Worm (Caenorhabditis elegans) whole organism, L3 larva: ENCODE measurements around the gene clec-266.

ENCODE experiments used
- aly-2 ChIP-seq: fragments of 150-350 bp; optimal IDR thresholded peaks from 2 replicates; lab custom pipeline; 2014; ENCODE audit warnings: missing biosample characterization, missing genetic modification characterization
- ceh-82 ChIP-seq: fragments of 150-350 bp; optimal IDR thresholded peaks from 2 replicates; lab custom pipeline; 2014; ENCODE audit warnings: missing biosample characterization, missing genetic modification characterization
- elt-2 ChIP-seq: sonication (generic microtip); optimal IDR thresholded peaks from 2 replicates; lab custom pipeline; 2016; ENCODE audit warnings: missing genetic modification reagents, mild to moderate bottlenecking, missing genetic modification characterization, missing compliant biosample characterization

DNA sequence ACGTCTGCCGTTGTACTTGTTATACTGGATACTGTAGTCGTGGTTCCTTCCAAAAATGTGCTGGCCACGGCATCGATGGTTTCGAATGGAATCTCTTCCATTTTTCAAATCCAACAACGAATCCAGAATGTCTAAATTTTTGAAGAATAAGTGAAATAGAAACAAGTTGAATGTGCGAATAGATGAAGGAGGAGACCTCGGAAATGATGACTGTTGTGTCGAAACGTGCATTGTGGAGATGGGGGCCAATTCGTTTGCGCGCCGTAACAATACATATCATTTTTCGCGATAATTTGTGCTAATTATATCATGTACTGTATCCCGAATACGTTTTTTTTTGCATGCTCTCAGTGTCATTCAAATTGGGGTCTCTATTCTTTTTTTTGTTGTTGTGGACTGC lies 12.5 kb upstream of the clec-266 start, which contains the start of gene aexr-1:
- no peak for TF ChIP-seq aly-2 (tag; lab: Kevin White, UChicago)
- TF ChIP-seq elt-2 (tag; lab: Kevin White, UChicago) = no peak
- TF ChIP-seq ceh-82 (tag; lab: Kevin White, UChicago) = no peak
